Fruit fly (Drosophila melanogaster): ENCODE results near the gene CG33281.

The CG33281 gene

DNA sequence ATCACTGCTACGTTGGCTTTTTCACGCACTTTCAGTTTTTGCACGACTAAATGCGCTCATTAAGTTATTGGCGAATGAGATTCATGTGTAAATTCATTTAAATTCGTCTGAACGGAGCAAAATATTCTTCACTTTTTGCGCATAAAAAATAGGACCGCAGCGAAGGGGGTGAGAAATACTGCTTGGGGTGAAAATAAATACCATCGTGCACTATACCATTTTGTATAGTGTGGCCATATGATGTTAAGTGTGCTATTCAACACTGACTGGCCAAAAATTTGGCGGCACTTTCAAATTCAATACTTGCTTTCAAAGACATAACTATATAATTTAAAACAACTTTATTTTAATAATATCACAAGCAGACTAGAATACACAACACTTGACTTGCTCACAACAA lies 49.2 kb downstream of the CG33281 start, which contains the start of gene GramD1B:
TSS of gene GramD1B (minus strand) at position 131 of the 400 bp plus-strand sequence.
- TF ChIP-seq spab (GFP tag; optimal IDR thresholded peaks at IDR 0.05) (no peak), pdm3 (GFP tag; optimal IDR thresholded peaks at IDR 0.05) (peak; percentile 13), CG6854 (GFP tag; optimal IDR thresholded peaks at IDR 0.05) (peak; percentile 27), acj6 (GFP tag; optimal IDR thresholded peaks at IDR 0.05) (no peak), CG6276 (GFP tag; optimal IDR thresholded peaks at IDR 0.05) (no peak), Sox102F (GFP tag; optimal IDR thresholded peaks at IDR 0.05) (no peak), esn (GFP tag; optimal IDR thresholded peaks at IDR 0.05) (peak; percentile 26), Eip78C (GFP tag) (peak; percentile 63), Sox14 (GFP tag; optimal IDR thresholded peaks at IDR 0.05) (peak; percentile 40), svp (GFP tag) (peak; percentile 37), CG11902 (GFP tag; optimal IDR thresholded peaks at IDR 0.05) (no peak), fkh (GFP tag; optimal IDR thresholded peaks at IDR 0.05) (peak; percentile 6), CG15336 (GFP tag; IDR thresholded peaks at IDR 0.05) (peak; percentile 14; the same call in 1 of the 2 replicates), net (GFP tag; optimal IDR thresholded peaks at IDR 0.05) (no peak), Eip93F (GFP tag; optimal IDR thresholded peaks at IDR 0.05) (peak; percentile 11), lz (GFP tag; optimal IDR thresholded peaks at IDR 0.05) (peak; percentile 9), CG8319 (GFP tag; optimal IDR thresholded peaks at IDR 0.05) (no peak), CG11762 (GFP tag; optimal IDR thresholded peaks at IDR 0.05; ENCODE audit: insufficient read depth) (no peak), cyc (GFP tag; optimal IDR thresholded peaks at IDR 0.05) (peak; percentile 10)

DNA sequence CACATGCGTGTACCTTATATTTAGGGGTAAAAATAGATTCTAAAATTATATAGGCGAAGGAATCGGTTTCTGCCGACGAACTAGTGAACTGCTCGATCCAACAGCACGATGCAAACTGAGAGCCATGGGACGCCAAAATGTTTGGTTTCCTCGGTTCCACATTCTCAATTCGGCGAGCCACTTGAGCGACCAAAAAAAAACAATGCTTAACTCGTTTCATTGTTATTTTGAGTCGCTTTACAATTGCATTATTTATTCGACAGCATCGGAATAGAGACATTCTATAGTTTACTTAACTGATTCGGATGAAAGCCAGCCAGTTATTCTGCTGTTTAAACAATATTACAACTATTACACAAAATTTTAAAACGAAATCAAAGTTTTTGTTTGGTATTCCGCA lies 51.6 kb downstream of the CG33281 start, which contains the start of gene CG15412:
TSS of gene CG15412 (minus strand) at position 101 of the 400 bp plus-strand sequence.
- no peak for TF ChIP-seq CG16779 (tag; optimal IDR thresholded peaks at IDR 0.05)
- TF ChIP-seq CG10631 (GFP tag; optimal IDR thresholded peaks at IDR 0.05), result no peak
- TF ChIP-seq ss (GFP tag; optimal IDR thresholded peaks at IDR 0.05), result no peak
- no peak for TF ChIP-seq svp (GFP tag)
- TF ChIP-seq Smox (GFP tag; optimal IDR thresholded peaks at IDR 0.05), result no peak
- no peak for TF ChIP-seq acj6 (GFP tag; optimal IDR thresholded peaks at IDR 0.05)
- TF ChIP-seq lz (GFP tag; optimal IDR thresholded peaks at IDR 0.05), result no peak
- no peak for TF ChIP-seq CG8319 (GFP tag; optimal IDR thresholded peaks at IDR 0.05)
- TF ChIP-seq Blimp-1 (GFP tag; optimal IDR thresholded peaks at IDR 0.05), result no peak
- no peak for TF ChIP-seq fd59A (GFP tag; optimal IDR thresholded peaks at IDR 0.05)
- no peak for TF ChIP-seq fd85E (GFP tag; optimal IDR thresholded peaks at IDR 0.05)
- no peak for TF ChIP-seq CG11762 (GFP tag; optimal IDR thresholded peaks at IDR 0.05; ENCODE audit: insufficient read depth)
